Worm (Caenorhabditis elegans): ENCODE measurements around the gene C34C12.2.

DNA sequence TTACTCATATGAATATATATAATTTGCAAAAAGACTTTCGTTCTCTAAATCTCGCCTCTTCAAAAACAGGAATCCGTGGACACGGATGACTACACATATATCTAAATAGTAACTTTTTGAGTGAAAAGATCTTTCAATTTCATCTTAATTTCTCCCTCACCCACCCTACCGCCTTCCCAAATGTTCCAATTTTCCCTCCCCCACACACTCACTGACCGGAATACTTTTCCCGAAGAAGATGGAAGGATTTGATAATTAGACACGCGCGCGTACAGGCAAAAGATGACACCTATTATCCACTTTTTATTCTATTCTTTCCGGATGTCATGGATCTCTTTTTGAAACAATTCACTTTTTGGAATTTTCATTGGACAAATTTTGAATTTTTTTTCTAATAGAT is 27.4 kb downstream of the C34C12.2 start:
- TF ChIP-seq nhr-67 (tag; optimal IDR thresholded peaks at IDR 0.05) (no peak), fos-1 (tag; optimal IDR thresholded peaks at IDR 0.05) (no peak), egl-27 (tag; optimal IDR thresholded peaks at IDR 0.05) (no peak), tbx-2 (tag; optimal IDR thresholded peaks at IDR 0.05) (no peak), skn-1 (tag; optimal IDR thresholded peaks at IDR 0.05) (no peak), elt-2 (tag; optimal IDR thresholded peaks at IDR 0.05) (no peak), ama-1 (optimal IDR thresholded peaks at IDR 0.05) (no peak), unc-39 (tag; optimal IDR thresholded peaks at IDR 0.05) (no peak), nhr-76 (tag; optimal IDR thresholded peaks at IDR 0.05) (no peak), nhr-237 (tag; optimal IDR thresholded peaks at IDR 0.05) (no peak), mdl-1 (tag; optimal IDR thresholded peaks at IDR 0.05) (no peak), ZK546.5 (tag; optimal IDR thresholded peaks at IDR 0.05) (no peak), lin-15B (tag; optimal IDR thresholded peaks at IDR 0.05) (no peak), snpc-4 (tag; optimal IDR thresholded peaks at IDR 0.05) (no peak)

All from whole organism, L3 larva.